Worm (Caenorhabditis elegans) whole organism, L4 larva: ENCODE measurements around the gene K08E7.6.

Experiments used
- F10B5.3 ChIP-seq: sonication (generic microtip); optimal IDR thresholded peaks from 2 replicates; lab custom pipeline; 2016; ENCODE audit warnings: mild to moderate bottlenecking, missing genetic modification characterization, missing compliant biosample characterization
- F37D6.2 ChIP-seq: sonication (generic microtip); optimal IDR thresholded peaks from 2 replicates; lab custom pipeline; 2016; ENCODE audit warnings: mild to moderate bottlenecking, missing genetic modification characterization, missing compliant biosample characterization
- F44E2.7 ChIP-seq: fragments of 200-800 bp; sonication (Bioruptor generic); IDR thresholded peaks from 2 replicates; pipeline ENCODE4 v2.1.2; 2022; ENCODE audit warnings: missing genetic modification characterization, missing compliant biosample characterization
- F49E8.2 ChIP-seq: sonication (generic microtip); optimal IDR thresholded peaks from 2 replicates; lab custom pipeline; 2016; ENCODE audit warnings: missing compliant biosample characterization, mild to moderate bottlenecking, missing genetic modification characterization, borderline replicate concordance
- ZK337.2 ChIP-seq: fragments of 200-800 bp; sonication (Bioruptor generic); IDR thresholded peaks from 2 replicates; pipeline ENCODE4 v1.3.6; 2022; ENCODE audit warnings: missing genetic modification reagents, missing genetic modification characterization, missing compliant biosample characterization
- ZK546.5 ChIP-seq, 2 experiments: sonication (generic microtip); optimal IDR thresholded peaks; 2 replicates each; lab custom pipeline; 2017; ENCODE audit warnings: missing biosample characterization in 2 of 2, missing genetic modification characterization in 2 of 2
- ama-1 ChIP-seq: fragments of 150-350 bp; optimal IDR thresholded peaks from 2 replicates; lab custom pipeline; 2014; ENCODE audit warnings: inconsistent platforms, mixed read lengths
- ceh-20 ChIP-seq: fragments of 200-800 bp; sonication (Bioruptor generic); IDR thresholded peaks from 2 replicates; pipeline ENCODE4 v1.3.6; 2022; ENCODE audit warnings: missing genetic modification reagents, missing genetic modification characterization, missing compliant biosample characterization
- ceh-28 ChIP-seq: fragments of 150-350 bp; optimal IDR thresholded peaks from 2 replicates; lab custom pipeline; 2014; ENCODE audit warnings: missing biosample characterization, missing genetic modification reagents, missing genetic modification characterization
- ceh-32 ChIP-seq: sonication (generic microtip); optimal IDR thresholded peaks from 2 replicates; lab custom pipeline; 2016; ENCODE audit warnings: mild to moderate bottlenecking, missing genetic modification characterization, missing compliant biosample characterization; ENCODE audit not compliant: poor library complexity
- ctbp-1 ChIP-seq: fragments of 200-800 bp; sonication (Bioruptor generic); IDR thresholded peaks from 2 replicates; pipeline ENCODE4 v1.3.6; 2022; ENCODE audit warnings: missing genetic modification reagents, missing genetic modification characterization, missing compliant biosample characterization
- daf-19 ChIP-seq: fragments of 200-800 bp; sonication (Bioruptor generic); conservative IDR thresholded peaks from 2 replicates; pipeline ENCODE4 v1.3.6; 2022; ENCODE audit warnings: missing genetic modification characterization, missing compliant biosample characterization
- dpl-1 ChIP-seq: fragments of 150-350 bp; optimal IDR thresholded peaks from 2 replicates; lab custom pipeline; 2014; ENCODE audit warnings: missing biosample characterization, missing genetic modification reagents, missing genetic modification characterization
- dve-1 ChIP-seq: sonication (generic microtip); optimal IDR thresholded peaks from 2 replicates; lab custom pipeline; 2017; ENCODE audit warnings: antibody characterized with exemption, mild to moderate bottlenecking, missing genetic modification characterization, missing compliant biosample characterization; ENCODE audit not compliant: insufficient read depth
- fkh-10 ChIP-seq: fragments of 150-350 bp; optimal IDR thresholded peaks from 2 replicates; lab custom pipeline; 2014; ENCODE audit warnings: missing biosample characterization, missing genetic modification reagents, missing genetic modification characterization
- gei-8 ChIP-seq: fragments of 200-800 bp; sonication (Bioruptor generic); optimal IDR thresholded peaks from 2 replicates; lab custom pipeline; 2018; ENCODE audit warnings: mild to moderate bottlenecking, missing genetic modification characterization, missing compliant biosample characterization
- hif-1 ChIP-seq, 2 experiments: sonication (generic microtip); optimal IDR thresholded peaks; 2 replicates each; lab custom pipeline; 2016 to 2017; ENCODE audit warnings: missing compliant biosample characterization in 2 of 2, missing genetic modification characterization in 2 of 2, missing genetic modification reagents in 2 of 2, missing genotype in 2 of 2, mild to moderate bottlenecking in 1 of 2
- hlh-30 ChIP-seq: sonication (generic microtip); optimal IDR thresholded peaks from 2 replicates; lab custom pipeline; 2017; ENCODE audit warnings: antibody characterized with exemption, mild to moderate bottlenecking, missing genetic modification characterization, missing compliant biosample characterization; ENCODE audit not compliant: insufficient read depth
- hmg-1.1 ChIP-seq: fragments of 200-800 bp; sonication (Bioruptor generic); IDR thresholded peaks from 2 replicates; pipeline ENCODE4 v1.3.6; 2022; ENCODE audit warnings: missing genetic modification reagents, missing genetic modification characterization, missing compliant biosample characterization
- lim-7 ChIP-seq: fragments of 200-800 bp; sonication (Bioruptor generic); IDR thresholded peaks from 2 replicates; pipeline ENCODE4 v1.3.6; 2022; ENCODE audit warnings: missing genetic modification characterization, missing compliant biosample characterization
- lin-13 ChIP-seq: fragments of 150-350 bp; optimal IDR thresholded peaks from 2 replicates; lab custom pipeline; 2014; ENCODE audit warnings: missing biosample characterization, missing genetic modification reagents, missing genetic modification characterization
- madf-5 ChIP-seq, 2 experiments: fragments of 200-800 bp; sonication (Bioruptor generic); IDR thresholded peaks; 2 replicates each; pipeline ENCODE4 v1.3.6; 2022; ENCODE audit warnings: missing compliant biosample characterization in 2 of 2, missing genetic modification characterization in 2 of 2
- mdl-1 ChIP-seq, 2 experiments: fragments of 150-350 bp in 1 of 2; sonication (generic microtip) in 1 of 2; optimal IDR thresholded peaks; 2 replicates each; lab custom pipeline; 2014 to 2017; ENCODE audit warnings: missing biosample characterization in 2 of 2, missing genetic modification characterization in 2 of 2
- mdt-29 ChIP-seq: fragments of 200-800 bp; sonication (Bioruptor generic); IDR thresholded peaks from 2 replicates; pipeline ENCODE4 v1.3.6; 2022; ENCODE audit warnings: missing genetic modification reagents, missing genetic modification characterization, missing compliant biosample characterization
- mep-1 ChIP-seq: fragments of 150-350 bp; sonication (generic microtip); optimal IDR thresholded peaks from 3 replicates; lab custom pipeline; 2014; ENCODE audit warnings: missing biosample characterization, missing genetic modification characterization
- mes-2 ChIP-seq: sonication (generic microtip); optimal IDR thresholded peaks from 2 replicates; lab custom pipeline; 2016; ENCODE audit warnings: missing genotype, mild to moderate bottlenecking, missing genetic modification characterization, missing compliant biosample characterization; ENCODE audit not compliant: poor library complexity, severe bottlenecking
- nhr-10 ChIP-seq: fragments of 150-350 bp; optimal IDR thresholded peaks from 2 replicates; lab custom pipeline; 2014; ENCODE audit warnings: missing biosample characterization, missing genetic modification characterization
- nhr-111 ChIP-seq: fragments of 200-800 bp; sonication (Bioruptor generic); optimal IDR thresholded peaks from 2 replicates; lab custom pipeline; 2018; ENCODE audit warnings: mild to moderate bottlenecking, missing genetic modification characterization, missing compliant biosample characterization
- nhr-25 ChIP-seq: sonication (generic microtip); optimal IDR thresholded peaks from 2 replicates; lab custom pipeline; 2017; ENCODE audit warnings: missing genetic modification characterization, mild to moderate bottlenecking, missing compliant biosample characterization, antibody characterized with exemption, moderate library complexity, borderline replicate concordance; ENCODE audit not compliant: insufficient read depth
- nhr-76 ChIP-seq: fragments of 150-350 bp; optimal IDR thresholded peaks from 2 replicates; lab custom pipeline; 2014; ENCODE audit warnings: missing biosample characterization, missing genetic modification characterization
- pha-4 ChIP-seq, 2 experiments: fragments of 150-350 bp in 1 of 2; fragments of 200-800 bp in 1 of 2; sonication (Bioruptor generic) in 1 of 2; IDR thresholded peaks in 1 of 2; optimal IDR thresholded peaks in 1 of 2; 2 replicates each; pipeline versions ENCODE4 v1.3.6 to Lab custom; 2014 to 2022; ENCODE audit warnings: missing genetic modification characterization in 2 of 2, missing genetic modification reagents in 2 of 2, missing biosample characterization in 1 of 2, missing compliant biosample characterization in 1 of 2
- php-3 ChIP-seq: fragments of 200-800 bp; sonication (Bioruptor generic); IDR thresholded peaks from 2 replicates; pipeline ENCODE4 v1.3.6; 2022; ENCODE audit warnings: missing genetic modification reagents, missing genetic modification characterization, missing compliant biosample characterization
- rbr-2 ChIP-seq: sonication (generic microtip); optimal IDR thresholded peaks from 2 replicates; lab custom pipeline; 2016; ENCODE audit warnings: missing genotype, missing genetic modification characterization, missing compliant biosample characterization
- set-16 ChIP-seq: fragments of 200-800 bp; sonication (Bioruptor generic); IDR thresholded peaks from 2 replicates; pipeline ENCODE4 v1.3.6; 2022; ENCODE audit warnings: missing genetic modification reagents, missing genetic modification characterization, missing compliant biosample characterization
- snpc-1.2 ChIP-seq: fragments of 200-800 bp; sonication (Bioruptor generic); IDR thresholded peaks from 2 replicates; pipeline ENCODE4 v1.3.6; 2022; ENCODE audit warnings: missing genetic modification reagents, missing genetic modification characterization, missing compliant biosample characterization
- snpc-4 ChIP-seq: fragments of 150-350 bp; optimal IDR thresholded peaks from 2 replicates; lab custom pipeline; 2014; ENCODE audit warnings: missing biosample characterization, missing genetic modification characterization
- spr-1 ChIP-seq: sonication (generic microtip); optimal IDR thresholded peaks from 2 replicates; lab custom pipeline; 2016; ENCODE audit warnings: mild to moderate bottlenecking, missing genetic modification characterization, missing compliant biosample characterization
- unc-130 ChIP-seq: sonication (generic microtip); optimal IDR thresholded peaks from 2 replicates; lab custom pipeline; 2016; ENCODE audit warnings: missing genetic modification reagents, missing genetic modification characterization, missing compliant biosample characterization
- unc-39 ChIP-seq: sonication (generic microtip); optimal IDR thresholded peaks from 2 replicates; lab custom pipeline; 2017; ENCODE audit warnings: missing biosample characterization, missing genetic modification characterization
- unc-62 ChIP-seq, 3 experiments: fragments of 150-350 bp in 1 of 3; sonication (generic microtip); optimal IDR thresholded peaks in 2 of 3; peaks in 1 of 3; 1 replicate in 1 of 3; 2 replicates in 2 of 3; lab custom pipeline; 2014 to 2017; ENCODE audit warnings: missing biosample characterization in 3 of 3, missing genetic modification characterization in 3 of 3, missing genetic modification reagents in 3 of 3, missing genotype in 1 of 3
- vab-7 ChIP-seq: fragments of 200-800 bp; sonication (Bioruptor generic); IDR thresholded peaks from 2 replicates; pipeline ENCODE4 v1.3.6; 2022; ENCODE audit warnings: missing genetic modification reagents, missing genetic modification characterization, missing compliant biosample characterization
- ztf-7 ChIP-seq: fragments of 150-350 bp; optimal IDR thresholded peaks from 2 replicates; lab custom pipeline; 2014; ENCODE audit warnings: missing biosample characterization, missing genetic modification characterization

The K08E7.6 gene

ce11 chrIV:12594574-12594973, 13.6 kb upstream of the K08E7.6 start (continued):
- TF ChIP-seq ZK546.5 (tag; optimal IDR thresholded peaks at IDR 0.05; lab: Kevin White, UChicago), result no peak
- peak; percentile 61 for TF ChIP-seq set-16 (GFP tag; lab: Robert Waterston, UW)
- TF ChIP-seq unc-39 (tag; lab: Kevin White, UChicago), result no peak

ce11 chrIV:12590373-12590772, 9.4 kb upstream of the K08E7.6 start, which contains the start of gene cul-6:
cul-6 (minus strand) TSS chrIV:12590451.
- TF ChIP-seq ZK337.2 (GFP tag; lab: Robert Waterston, UW) (no peak), nhr-111 (GFP tag; lab: Kevin White, UChicago) (no peak), F49E8.2 (tag; lab: Kevin White, UChicago) (no peak), hmg-1.1 (GFP tag; lab: Robert Waterston, UW) (no peak), spr-1 (tag; lab: Kevin White, UChicago) (no peak), ceh-20 (no peak), F10B5.3 (no peak), daf-19 (GFP tag; lab: Robert Waterston, UW) (no peak), rbr-2 (tag; lab: Kevin White, UChicago) (no peak), ama-1 (lab: Kevin White, UChicago) (no peak), mdt-29 (GFP tag; lab: Robert Waterston, UW) (no peak), snpc-1.2 (GFP tag; lab: Robert Waterston, UW) (no peak)

- TF ChIP-seq hlh-30, result no peak
- TF ChIP-seq hif-1 (tag; optimal IDR thresholded peaks at IDR 0.05; lab: Kevin White, UChicago), result no peak
Measured at ce11 chrIV:12585966-12586365, 5.0 kb upstream of the K08E7.6 start, which contains the start of gene K08E7.8. K08E7.8 (minus strand) TSS chrIV:12586066.

ce11 chrIV:12584146-12584545, 3.2 kb upstream of the K08E7.6 start:
- no peak for TF ChIP-seq daf-19 (GFP tag; lab: Robert Waterston, UW)
- TF ChIP-seq ceh-20, result no peak
- TF ChIP-seq mep-1 (tag; lab: Kevin White, UChicago), result peak; percentile 71
- TF ChIP-seq set-16 (GFP tag; lab: Robert Waterston, UW), result peak; percentile 54; the same call in 1 of the 2 replicates
- no peak for TF ChIP-seq lin-13
- no peak for TF ChIP-seq pha-4 (GFP tag; IDR thresholded peaks at IDR 0.05; lab: Robert Waterston, UW)
- no peak for TF ChIP-seq pha-4 (tag; optimal IDR thresholded peaks at IDR 0.05; lab: Kevin White, UChicago)
- TF ChIP-seq ZK337.2 (GFP tag; lab: Robert Waterston, UW), result no peak
- TF ChIP-seq ctbp-1, result 0 out of 2 replicates have a peak, but pooled peaks have one; percentile 42
- TF ChIP-seq unc-130 (GFP tag; lab: Kevin White, UChicago), result no peak
- no peak for TF ChIP-seq gei-8 (GFP tag; lab: Kevin White, UChicago)
- peak; percentile 34 for TF ChIP-seq fkh-10 (GFP tag; lab: Kevin White, UChicago)
- no peak for TF ChIP-seq php-3 (GFP tag; lab: Robert Waterston, UW)
- TF ChIP-seq nhr-76 (tag; lab: Kevin White, UChicago), result no peak
- no peak for TF ChIP-seq unc-62 (GFP tag; optimal IDR thresholded peaks at IDR 0.05 in 1 of 2; lab: Kevin White, UChicago)
- TF ChIP-seq unc-62 (tag; optimal IDR thresholded peaks at IDR 0.05; lab: Kevin White, UChicago), result no peak
- no peak for TF ChIP-seq dpl-1 (GFP tag; lab: Kevin White, UChicago)
- peak; percentile 46; the same call in 1 of the 2 replicates for TF ChIP-seq hmg-1.1 (GFP tag; lab: Robert Waterston, UW)
- TF ChIP-seq F44E2.7 (GFP tag; lab: Robert Waterston, UW), result no peak
- peak; percentile 24 for TF ChIP-seq mes-2 (tag; lab: Kevin White, UChicago)
- no peak for TF ChIP-seq nhr-10 (tag; lab: Kevin White, UChicago)
- no peak for TF ChIP-seq lim-7 (GFP tag; lab: Robert Waterston, UW)
- TF ChIP-seq mdl-1 (tag; optimal IDR thresholded peaks at IDR 0.05; lab: Kevin White, UChicago), result peak in 1 of 2 experiments; percentile 2
- TF ChIP-seq nhr-25 (tag; lab: Kevin White, UChicago), result no peak
- peak; percentile 14 for TF ChIP-seq hlh-30
- no peak for TF ChIP-seq madf-5 (GFP tag; IDR thresholded peaks at IDR 0.05; lab: Robert Waterston, UW)
- TF ChIP-seq rbr-2 (tag; lab: Kevin White, UChicago), result peak; percentile 67
- TF ChIP-seq vab-7, result 0 out of 2 replicates have a peak, but pooled peaks have one; percentile 26
- TF ChIP-seq F37D6.2 (tag; lab: Kevin White, UChicago), result peak; percentile 2
- no peak for TF ChIP-seq dve-1 (tag; lab: Kevin White, UChicago)
- no peak for TF ChIP-seq ceh-28
- no peak for TF ChIP-seq ceh-32 (tag; lab: Kevin White, UChicago)
- no peak for TF ChIP-seq snpc-4 (tag; lab: Kevin White, UChicago)
- TF ChIP-seq ztf-7 (tag; lab: Kevin White, UChicago), result no peak
